Worm (Caenorhabditis elegans) whole organism, L1 larva: ENCODE measurements around the gene C47E8.11.
A peak's percentile ranks its signal among the peaks of the same experiment; 100 is the strongest.

ENCODE experiments used
- C04F5.9 ChIP-seq: sonication (generic microtip); optimal IDR thresholded peaks from 2 replicates; lab custom pipeline; 2016; ENCODE audit warnings: missing genetic modification characterization, missing compliant biosample characterization
- C16A3.4 ChIP-seq: fragments of 150-350 bp; optimal IDR thresholded peaks from 2 replicates; lab custom pipeline; 2014; ENCODE audit warnings: missing biosample characterization, missing genetic modification characterization
- C34B4.2 ChIP-seq: sonication (generic microtip); optimal IDR thresholded peaks from 2 replicates; lab custom pipeline; 2017; ENCODE audit warnings: mild to moderate bottlenecking, missing genetic modification characterization, missing compliant biosample characterization
- alr-1 ChIP-seq: fragments of 200-800 bp; sonication (Bioruptor generic); optimal IDR thresholded peaks from 2 replicates; lab custom pipeline; 2018; ENCODE audit warnings: borderline replicate concordance, mild to moderate bottlenecking, missing genetic modification characterization, missing compliant biosample characterization
- ama-1 ChIP-seq: fragments of 150-350 bp; optimal IDR thresholded peaks from 2 replicates; lab custom pipeline; 2014
- ceh-82 ChIP-seq, 3 experiments: fragments of 150-350 bp in 1 of 3; sonication (generic microtip) in 2 of 3; optimal IDR thresholded peaks; 2 replicates each; lab custom pipeline; 2014 to 2017; ENCODE audit warnings: missing biosample characterization in 3 of 3, missing genetic modification characterization in 3 of 3
- ceh-88 ChIP-seq: fragments of 200-800 bp; sonication (Bioruptor generic); IDR thresholded peaks from 2 replicates; pipeline ENCODE4 v1.3.6; 2022; ENCODE audit warnings: missing genetic modification characterization, missing compliant biosample characterization
- ceh-90 ChIP-seq: sonication (generic microtip); optimal IDR thresholded peaks from 2 replicates; lab custom pipeline; 2016; ENCODE audit warnings: missing genetic modification characterization, missing compliant biosample characterization
- dpl-1 ChIP-seq, 3 experiments: fragments of 150-350 bp in 2 of 3; sonication (generic microtip) in 1 of 3; optimal IDR thresholded peaks; 2 replicates each; lab custom pipeline; 2014 to 2017; ENCODE audit warnings: missing biosample characterization in 3 of 3, missing genetic modification characterization in 3 of 3, missing genetic modification reagents in 3 of 3
- efl-1 ChIP-seq, 4 experiments: fragments of 150-350 bp; optimal IDR thresholded peaks in 3 of 4; peaks in 1 of 4; 1 replicate in 1 of 4; 2 replicates in 3 of 4; lab custom pipeline; 2014; ENCODE audit warnings: missing biosample characterization in 2 of 4, missing genetic modification characterization in 2 of 4, missing genetic modification reagents in 2 of 4
- efl-3 ChIP-seq: fragments of 200-800 bp; sonication (Bioruptor generic); optimal IDR thresholded peaks from 2 replicates; lab custom pipeline; 2018; ENCODE audit warnings: mild to moderate bottlenecking, missing genetic modification characterization, missing compliant biosample characterization
- egl-13 ChIP-seq: sonication (generic microtip); optimal IDR thresholded peaks from 2 replicates; lab custom pipeline; 2016; ENCODE audit warnings: missing genotype, missing genetic modification reagents, missing genetic modification characterization, missing compliant biosample characterization
- elt-2 ChIP-seq: sonication (generic microtip); optimal IDR thresholded peaks from 2 replicates; lab custom pipeline; 2016; ENCODE audit warnings: missing genetic modification characterization, mild to moderate bottlenecking, inconsistent platforms, missing compliant biosample characterization, missing genetic modification reagents
- fkh-8 ChIP-seq: sonication (generic microtip); optimal IDR thresholded peaks from 2 replicates; lab custom pipeline; 2016; ENCODE audit warnings: mild to moderate bottlenecking, missing genetic modification characterization, missing compliant biosample characterization
- fos-1 ChIP-seq: fragments of 150-350 bp; optimal IDR thresholded peaks from 2 replicates; lab custom pipeline; 2014; ENCODE audit warnings: missing biosample characterization, missing genetic modification characterization
- grh-1 ChIP-seq: fragments of 200-800 bp; sonication (Bioruptor generic); IDR thresholded peaks from 2 replicates; pipeline ENCODE4 v1.3.6; 2022; ENCODE audit warnings: missing genetic modification reagents, missing genetic modification characterization, missing compliant biosample characterization
- hlh-4 ChIP-seq: sonication (generic microtip); optimal IDR thresholded peaks from 2 replicates; lab custom pipeline; 2016; ENCODE audit warnings: mild to moderate bottlenecking, missing genetic modification characterization, missing compliant biosample characterization
- hpl-2 ChIP-seq: fragments of 150-350 bp; optimal IDR thresholded peaks from 2 replicates; lab custom pipeline; 2014; ENCODE audit warnings: missing biosample characterization, missing genetic modification reagents, missing genetic modification characterization
- irx-1 ChIP-seq: sonication (generic microtip); optimal IDR thresholded peaks from 2 replicates; lab custom pipeline; 2016; ENCODE audit warnings: missing genetic modification characterization, missing compliant biosample characterization
- isw-1 ChIP-seq: fragments of 200-800 bp; sonication (Bioruptor generic); IDR thresholded peaks from 2 replicates; pipeline ENCODE4 v1.3.6; 2022; ENCODE audit warnings: missing genetic modification characterization, missing compliant biosample characterization
- lin-13 ChIP-seq: fragments of 150-350 bp; optimal IDR thresholded peaks from 2 replicates; lab custom pipeline; 2014; ENCODE audit warnings: missing biosample characterization, missing genetic modification reagents, missing genetic modification characterization
- lin-14 ChIP-seq: fragments of 200-800 bp; sonication (Bioruptor generic); optimal IDR thresholded peaks from 2 replicates; lab custom pipeline; 2018; ENCODE audit warnings: mild to moderate bottlenecking, missing genetic modification characterization, moderate library complexity, missing compliant biosample characterization
- lin-15B ChIP-seq: fragments of 150-350 bp; sonication (generic microtip); optimal IDR thresholded peaks from 3 replicates; lab custom pipeline; 2014; ENCODE audit warnings: missing biosample characterization, missing genetic modification characterization
- lsy-2 ChIP-seq, 2 experiments: fragments of 150-350 bp; optimal IDR thresholded peaks; 2 replicates each; lab custom pipeline; 2014; ENCODE audit warnings: missing biosample characterization in 2 of 2, missing genetic modification characterization in 2 of 2
- mab-9 ChIP-seq: fragments of 200-800 bp; sonication (Bioruptor generic); IDR thresholded peaks from 2 replicates; pipeline ENCODE4 v1.3.6; 2022; ENCODE audit warnings: missing genetic modification reagents, missing genetic modification characterization, missing compliant biosample characterization
- mep-1 ChIP-seq: fragments of 150-350 bp; optimal IDR thresholded peaks from 2 replicates; lab custom pipeline; 2014; ENCODE audit warnings: missing biosample characterization, missing genetic modification characterization
- nhr-11 ChIP-seq: fragments of 150-350 bp; optimal IDR thresholded peaks from 2 replicates; lab custom pipeline; 2014; ENCODE audit warnings: missing biosample characterization, missing genetic modification characterization
- nhr-19 ChIP-seq: fragments of 200-800 bp; sonication (Bioruptor generic); conservative IDR thresholded peaks from 2 replicates; pipeline ENCODE4 v1.3.6; 2022; ENCODE audit warnings: missing genetic modification characterization, missing compliant biosample characterization
- nhr-28 ChIP-seq: fragments of 150-350 bp; optimal IDR thresholded peaks from 2 replicates; lab custom pipeline; 2014; ENCODE audit warnings: missing biosample characterization, missing genetic modification characterization
- nhr-71 ChIP-seq: sonication (generic microtip); optimal IDR thresholded peaks from 2 replicates; lab custom pipeline; 2016; ENCODE audit warnings: mild to moderate bottlenecking, missing genetic modification characterization, moderate library complexity, missing compliant biosample characterization
- nhr-76 ChIP-seq: sonication (generic microtip); optimal IDR thresholded peaks from 2 replicates; lab custom pipeline; 2017; ENCODE audit warnings: missing biosample characterization, missing genetic modification characterization
- nhr-77 ChIP-seq: fragments of 150-350 bp; optimal IDR thresholded peaks from 2 replicates; lab custom pipeline; 2014; ENCODE audit warnings: missing biosample characterization, missing genetic modification characterization
- nhr-85 ChIP-seq: sonication (generic microtip); peaks from one replicate; lab custom pipeline; 2016; ENCODE audit warnings: missing genetic modification characterization, inconsistent platforms, missing compliant biosample characterization
- nhr-90 ChIP-seq: sonication (generic microtip); optimal IDR thresholded peaks from 2 replicates; lab custom pipeline; 2016; ENCODE audit warnings: mild to moderate bottlenecking, missing genetic modification characterization, missing compliant biosample characterization; ENCODE audit not compliant: poor library complexity
- pag-3 ChIP-seq: sonication (generic microtip); optimal IDR thresholded peaks from 2 replicates; lab custom pipeline; 2017; ENCODE audit warnings: missing genetic modification characterization, mild to moderate bottlenecking, missing compliant biosample characterization, antibody characterized with exemption, borderline replicate concordance; ENCODE audit not compliant: insufficient read depth
- pax-3 ChIP-seq: fragments of 200-800 bp; sonication (Bioruptor generic); optimal IDR thresholded peaks from 2 replicates; lab custom pipeline; 2018; ENCODE audit warnings: mild to moderate bottlenecking, missing genetic modification characterization, moderate library complexity, missing compliant biosample characterization
- skn-1 ChIP-seq: fragments of 150-350 bp; optimal IDR thresholded peaks from 2 replicates; lab custom pipeline; 2014; ENCODE audit warnings: missing biosample characterization, missing genetic modification characterization
- snpc-4 ChIP-seq: fragments of 150-350 bp; optimal IDR thresholded peaks from 2 replicates; lab custom pipeline; 2014; ENCODE audit warnings: missing biosample characterization, missing genetic modification characterization
- snu-23 ChIP-seq: sonication (generic microtip); optimal IDR thresholded peaks from 2 replicates; lab custom pipeline; 2016; ENCODE audit warnings: missing genetic modification characterization, missing compliant biosample characterization
- sox-4 ChIP-seq: sonication (generic microtip); optimal IDR thresholded peaks from 2 replicates; lab custom pipeline; 2016; ENCODE audit warnings: missing genetic modification characterization, missing compliant biosample characterization
- sptf-1 ChIP-seq: fragments of 150-350 bp; optimal IDR thresholded peaks from 2 replicates; lab custom pipeline; 2014; ENCODE audit warnings: missing biosample characterization, missing genetic modification characterization
- sup-37 ChIP-seq: fragments of 200-800 bp; sonication (Bioruptor generic); optimal IDR thresholded peaks from 2 replicates; lab custom pipeline; 2018; ENCODE audit warnings: mild to moderate bottlenecking, missing genetic modification characterization, missing compliant biosample characterization
- tbx-2 ChIP-seq: sonication (generic microtip); optimal IDR thresholded peaks from 2 replicates; lab custom pipeline; 2016; ENCODE audit warnings: missing genetic modification characterization, missing compliant biosample characterization
- tlp-1 ChIP-seq: fragments of 150-350 bp; optimal IDR thresholded peaks from 2 replicates; lab custom pipeline; 2014; ENCODE audit warnings: missing biosample characterization, missing genetic modification characterization
- unc-30 ChIP-seq: sonication (generic microtip); optimal IDR thresholded peaks from 2 replicates; lab custom pipeline; 2017; ENCODE audit warnings: missing biosample characterization, missing genetic modification characterization
- unc-86 ChIP-seq: sonication (generic microtip); optimal IDR thresholded peaks from 2 replicates; lab custom pipeline; 2016; ENCODE audit warnings: missing genetic modification characterization, missing compliant biosample characterization
- unc-98 ChIP-seq: fragments of 200-800 bp; sonication (Bioruptor generic); IDR thresholded peaks from 2 replicates; pipeline ENCODE4 v1.3.6; 2022; ENCODE audit warnings: missing genetic modification characterization, missing compliant biosample characterization
- zag-1 ChIP-seq: fragments of 150-350 bp; optimal IDR thresholded peaks from 2 replicates; lab custom pipeline; 2014; ENCODE audit warnings: missing biosample characterization, missing genetic modification characterization
- ztf-11 ChIP-seq, 2 experiments: sonication (generic microtip); optimal IDR thresholded peaks; 2 replicates each; lab custom pipeline; 2016 to 2017; ENCODE audit warnings: missing genetic modification characterization in 2 of 2, missing biosample characterization in 1 of 2, missing compliant biosample characterization in 1 of 2
- ztf-4 ChIP-seq: fragments of 150-350 bp; optimal IDR thresholded peaks from 2 replicates; lab custom pipeline; 2014; ENCODE audit warnings: missing biosample characterization, missing genetic modification characterization

C47E8.11 gene

DNA sequence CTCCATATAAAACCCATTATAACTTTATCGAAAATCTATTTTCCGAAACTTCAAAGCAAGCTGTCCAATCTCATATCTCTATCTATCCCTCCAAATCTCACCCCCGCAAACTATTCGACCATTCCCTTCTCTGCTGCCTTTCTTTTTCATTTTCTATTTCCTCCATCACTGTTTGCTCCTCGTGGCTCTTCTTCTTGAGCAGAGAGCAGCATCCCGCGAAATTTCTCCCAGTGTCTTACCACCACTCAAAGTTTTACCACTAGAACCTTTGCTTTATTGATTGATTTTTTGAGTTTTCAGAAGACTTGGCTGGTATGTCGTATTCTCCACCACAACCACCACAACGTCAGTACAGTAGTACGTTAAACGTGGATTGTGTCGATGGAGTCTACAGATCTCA lies 40.9 kb downstream of the C47E8.11 start, which contains the start of gene oig-3:
oig-3 (plus strand) TSS at position 301 of the 400 bp plus-strand sequence.
- TF ChIP-seq dpl-1 (GFP tag; optimal IDR thresholded peaks at IDR 0.05; lab: Kevin White, UChicago) (no peak), hlh-4 (tag; lab: Kevin White, UChicago) (no peak), isw-1 (GFP tag; lab: Robert Waterston, UW) (no peak)

ce11 chrV:14734187-14734765 lies 45.9 kb downstream of the C47E8.11 start, which contains the start of gene unc-61:
Gene unc-61, minus strand, starts transcription at chrV:14734237.
- TF ChIP-seq alr-1 (tag; lab: Kevin White, UChicago) (no peak), efl-1 (optimal IDR thresholded peaks at IDR 0.05; lab: Kevin White, UChicago) (peak; percentile 91 to 96), efl-1 (GFP tag; optimal IDR thresholded peaks at IDR 0.05 in 1 of 2; lab: Kevin White, UChicago) (peak; percentile 89 to 99), mep-1 (tag; lab: Kevin White, UChicago) (peak; percentile 15), snu-23 (peak; percentile 38), dpl-1 (GFP tag; optimal IDR thresholded peaks at IDR 0.05; lab: Kevin White, UChicago) (peak; percentile 83 to 91 (median 87)), lin-15B (peak; percentile 45), nhr-77 (tag; lab: Kevin White, UChicago) (no peak), ceh-88 (GFP tag; lab: Robert Waterston, UW) (no peak), tbx-2 (tag; lab: Kevin White, UChicago) (no peak), lin-14 (peak; percentile 46), mab-9 (GFP tag; lab: Robert Waterston, UW) (no peak), egl-13 (no peak), fkh-8 (tag; lab: Kevin White, UChicago) (no peak), nhr-90 (no peak), skn-1 (tag; lab: Kevin White, UChicago) (peak; percentile 61), pax-3 (tag; lab: Kevin White, UChicago) (no peak), zag-1 (tag; lab: Kevin White, UChicago) (no peak), C04F5.9 (tag; lab: Kevin White, UChicago) (no peak), ztf-4 (no peak), elt-2 (tag; lab: Kevin White, UChicago) (no peak), C34B4.2 (tag; lab: Kevin White, UChicago) (no peak), irx-1 (no peak), ama-1 (no peak), ceh-82 (tag; optimal IDR thresholded peaks at IDR 0.05; lab: Kevin White, UChicago) (peak in 1 of 3 experiments; percentile 49), tlp-1 (tag; lab: Kevin White, UChicago) (no peak), nhr-76 (no peak), nhr-85 (tag; lab: Kevin White, UChicago) (no peak), sox-4 (tag; lab: Kevin White, UChicago) (no peak), nhr-19 (GFP tag; lab: Robert Waterston, UW) (peak; percentile 24; the same call in 1 of the 2 replicates), C16A3.4 (peak; percentile 26), fos-1 (no peak), snpc-4 (no peak), nhr-71 (tag; lab: Kevin White, UChicago) (no peak), grh-1 (no peak), efl-3 (GFP tag; lab: Kevin White, UChicago) (no peak), isw-1 (GFP tag; lab: Robert Waterston, UW) (0 out of 2 replicates have a peak, but pooled peaks have one; percentile 7), unc-86 (tag; lab: Kevin White, UChicago) (no peak), sptf-1 (tag; lab: Kevin White, UChicago) (no peak), lsy-2 (tag; optimal IDR thresholded peaks at IDR 0.05; lab: Kevin White, UChicago) (peak in 1 of 2 experiments; percentile 63), ztf-11 (tag; optimal IDR thresholded peaks at IDR 0.05; lab: Kevin White, UChicago) (no peak), hpl-2 (GFP tag; lab: Kevin White, UChicago) (no peak), sup-37 (GFP tag; lab: Kevin White, UChicago) (no peak), unc-98 (no peak), unc-30 (tag; lab: Kevin White, UChicago) (no peak), pag-3 (tag; lab: Kevin White, UChicago) (no peak), lin-13 (no peak), ceh-90 (no peak), nhr-28 (tag; lab: Kevin White, UChicago) (no peak), nhr-11 (tag; lab: Kevin White, UChicago) (no peak)
